Worm (Caenorhabditis elegans) whole organism, dauer: Measurements from ENCODE around the gene str-249.

Experiments used
- unc-62 ChIP-seq: sonication (generic microtip); optimal IDR thresholded peaks from 2 replicates; lab custom pipeline; 2017; ENCODE audit warnings: missing biosample characterization, missing genetic modification reagents, missing genetic modification characterization

Gene str-249

DNA sequence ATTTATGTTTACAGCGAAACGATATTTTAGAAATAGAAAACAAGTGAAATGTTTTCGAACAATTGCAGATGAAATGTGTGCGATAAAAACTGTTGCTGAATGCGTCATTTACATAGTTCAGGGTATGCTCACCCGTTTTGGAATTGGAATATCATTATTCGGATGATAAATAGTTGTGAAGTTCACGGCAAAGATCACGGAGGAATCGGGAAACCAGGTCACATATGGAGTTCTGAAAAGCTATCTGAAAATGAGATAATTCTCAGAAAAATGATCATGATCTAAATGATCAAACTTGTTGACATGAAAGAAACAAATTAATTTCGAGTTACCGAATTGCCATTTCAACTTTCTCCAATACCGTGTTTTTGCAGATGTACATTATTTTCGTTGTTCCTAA is 9.1 kb upstream of the str-249 start, which contains the start of gene best-16:
Gene best-16, minus strand, starts transcription at position 101 of the 400 bp plus-strand sequence.
- TF ChIP-seq unc-62 (GFP tag; lab: Kevin White, UChicago), result no peak

DNA sequence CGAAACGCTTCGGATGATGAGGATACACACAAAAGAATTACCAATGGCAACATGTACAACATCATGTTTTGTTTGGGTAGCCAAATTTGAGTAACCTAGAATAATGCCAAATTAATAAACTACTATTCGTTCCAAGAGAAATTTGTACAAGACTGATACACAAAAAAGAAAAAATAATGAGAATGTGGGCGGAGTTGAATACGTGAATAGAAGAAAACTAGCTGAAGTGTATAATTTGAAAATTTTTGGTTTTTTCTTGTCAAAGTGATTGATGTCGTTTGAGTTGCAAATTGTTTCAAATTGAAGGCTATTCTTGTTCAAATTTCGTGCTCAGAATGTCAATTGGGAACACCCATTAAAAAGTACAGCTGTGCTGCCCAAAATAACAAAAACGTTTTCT is 5.1 kb upstream of the str-249 start, which contains the start of gene R13A1.5:
Gene R13A1.5, minus strand, starts transcription at position 101 of the 400 bp plus-strand sequence.
- TF ChIP-seq unc-62 (GFP tag; lab: Kevin White, UChicago), result no peak

DNA sequence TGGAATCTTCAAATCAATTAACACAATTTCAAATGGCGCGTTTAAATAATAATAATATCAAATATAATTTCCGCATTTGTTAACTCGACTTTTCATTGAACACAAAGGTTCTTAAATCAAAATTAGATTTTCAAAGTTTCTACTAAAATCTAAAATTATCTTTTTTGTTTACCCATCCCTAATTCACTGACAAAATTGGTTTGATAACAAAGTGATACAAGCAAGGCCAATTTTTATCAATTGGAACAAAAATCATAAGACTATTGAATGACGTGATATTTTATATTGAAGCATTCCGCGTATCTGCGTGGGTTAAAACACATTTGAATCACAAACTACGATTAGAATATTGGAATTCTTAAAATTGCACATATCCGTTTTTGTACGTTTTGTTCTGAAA is 3.8 kb upstream of the str-249 start:
- TF ChIP-seq unc-62 (GFP tag; lab: Kevin White, UChicago), result no peak

DNA sequence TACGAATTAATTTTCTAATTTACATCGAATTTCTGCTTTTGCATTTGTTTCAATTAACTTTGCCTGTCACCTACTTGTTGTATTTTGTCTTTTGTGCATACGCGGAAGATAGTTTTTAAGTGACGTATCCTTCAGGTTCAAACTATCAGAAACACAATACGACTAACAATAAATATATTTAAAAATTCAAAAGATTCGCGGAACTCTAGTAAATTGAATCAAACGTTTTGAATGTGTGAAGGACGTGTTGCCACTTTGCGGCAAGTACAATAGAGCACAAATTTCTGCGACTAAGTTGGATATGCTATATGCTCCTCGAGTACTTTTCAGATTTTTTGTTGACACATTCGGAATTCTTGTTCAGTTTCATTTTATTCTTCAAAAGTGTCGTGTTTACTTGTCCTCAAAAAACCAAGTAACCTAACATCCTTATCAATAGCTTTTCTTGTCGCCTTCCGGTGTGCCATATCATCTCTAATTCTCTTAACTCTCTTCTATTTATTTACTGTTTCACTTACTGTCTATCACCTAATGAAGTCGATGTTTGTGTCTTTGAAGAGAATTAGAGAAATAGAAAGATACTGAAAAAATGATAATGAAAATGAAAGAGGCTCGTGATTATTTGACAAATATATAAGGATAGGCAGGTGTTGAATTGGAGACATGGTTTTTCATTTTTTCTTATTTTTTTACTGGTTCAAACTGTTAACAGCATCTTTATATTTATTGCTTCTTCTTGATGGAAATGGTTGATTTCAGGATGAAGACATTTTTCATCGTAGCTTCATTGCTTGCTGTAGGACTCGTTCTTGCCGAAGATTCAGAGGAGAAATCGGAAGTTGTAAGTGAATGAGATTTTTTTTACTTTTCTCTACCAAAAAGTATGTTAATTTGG is 2.1 kb upstream of the str-249 start, which contains the start of gene srlf-7:
Gene srlf-7, plus strand, starts transcription at position 760 of the 895 bp plus-strand sequence.
- no peak for TF ChIP-seq unc-62 (GFP tag; lab: Kevin White, UChicago)

DNA sequence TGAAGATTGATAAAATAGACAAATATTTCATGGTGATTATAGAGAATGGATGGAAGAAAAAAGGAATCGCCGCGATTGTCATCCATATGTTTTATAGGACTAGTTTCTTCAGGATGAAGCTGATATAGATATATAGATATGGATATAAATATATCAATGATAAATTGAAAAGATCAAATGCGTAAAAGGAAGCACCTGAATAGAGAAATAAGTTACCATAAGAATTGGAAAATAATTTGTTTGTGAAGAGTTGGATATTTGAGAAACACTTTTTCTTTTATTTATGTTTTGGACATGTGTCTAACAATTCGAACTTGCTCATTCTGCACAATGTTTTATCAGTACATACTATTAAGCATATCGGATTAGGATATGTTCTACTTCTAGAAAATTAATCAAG is 1.4 kb upstream of the str-249 start, which contains the start of gene C42D4.13:
Gene C42D4.13, minus strand, starts transcription at position 101 of the 400 bp plus-strand sequence.
- no peak for TF ChIP-seq unc-62 (GFP tag; lab: Kevin White, UChicago)

DNA sequence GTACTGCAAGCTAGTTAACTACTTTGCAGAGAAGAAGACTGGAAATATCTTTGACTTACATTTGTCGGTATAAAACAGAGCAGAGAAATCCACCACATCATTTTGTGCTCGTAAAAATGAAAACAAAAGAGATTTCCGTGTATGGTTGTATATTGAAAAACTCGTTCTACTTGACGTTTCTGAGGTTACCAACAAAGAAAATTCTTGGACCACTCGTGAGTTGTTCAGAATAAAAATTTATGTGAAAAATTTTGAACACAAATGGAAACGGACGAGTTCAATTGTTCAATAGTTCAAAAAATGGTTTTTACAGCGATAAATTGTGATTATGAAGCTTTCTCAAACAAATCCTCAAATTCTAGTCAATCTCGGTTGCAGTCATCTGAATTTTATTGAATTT is 2.1 kb downstream of the str-249 start, which contains the start of gene clec-179:
Gene clec-179, minus strand, starts transcription at position 101 of the 400 bp plus-strand sequence.
- no peak for TF ChIP-seq unc-62 (GFP tag; lab: Kevin White, UChicago)

DNA sequence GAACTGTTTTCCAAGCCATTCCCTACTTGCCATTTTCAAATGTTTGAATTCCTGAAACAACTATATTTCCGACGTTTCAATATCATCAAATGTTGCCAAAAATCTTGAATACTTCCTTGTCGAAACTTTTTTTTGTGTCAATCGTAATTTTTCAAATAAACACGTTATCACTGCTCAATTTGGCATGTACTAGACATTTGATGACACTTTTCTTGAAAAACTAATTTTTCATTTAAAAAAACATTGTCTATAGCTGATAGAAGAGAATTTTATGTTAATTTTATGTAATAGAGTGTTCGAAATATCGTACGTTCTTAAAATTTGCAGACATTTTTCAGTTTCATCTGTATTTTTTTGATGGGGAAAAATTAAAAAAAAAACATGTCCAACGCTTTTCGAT is 3.8 kb downstream of the str-249 start:
- TF ChIP-seq unc-62 (GFP tag; lab: Kevin White, UChicago), result no peak

DNA sequence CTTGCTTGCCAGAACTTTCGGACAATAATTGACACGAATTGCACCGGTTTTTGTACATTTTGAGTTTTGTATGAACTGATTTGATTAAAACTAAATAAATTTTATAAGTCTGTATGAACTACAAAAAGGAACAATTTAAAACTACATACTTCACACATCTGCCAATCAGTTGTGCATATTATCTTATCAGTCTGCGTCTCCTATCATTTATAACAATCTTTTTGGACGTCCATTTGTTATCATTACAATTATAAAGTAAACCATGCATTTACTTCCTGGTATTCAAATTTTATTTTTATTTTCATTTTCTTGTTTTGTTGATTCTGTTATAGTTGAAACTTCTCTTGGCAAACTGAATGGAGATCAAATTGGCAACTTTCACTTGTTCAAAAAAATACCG is 6.4 kb downstream of the str-249 start, which contains the start of gene cest-10:
Gene cest-10, plus strand, starts transcription at position 254 of the 400 bp plus-strand sequence.
- TF ChIP-seq unc-62 (GFP tag; lab: Kevin White, UChicago), result no peak

DNA sequence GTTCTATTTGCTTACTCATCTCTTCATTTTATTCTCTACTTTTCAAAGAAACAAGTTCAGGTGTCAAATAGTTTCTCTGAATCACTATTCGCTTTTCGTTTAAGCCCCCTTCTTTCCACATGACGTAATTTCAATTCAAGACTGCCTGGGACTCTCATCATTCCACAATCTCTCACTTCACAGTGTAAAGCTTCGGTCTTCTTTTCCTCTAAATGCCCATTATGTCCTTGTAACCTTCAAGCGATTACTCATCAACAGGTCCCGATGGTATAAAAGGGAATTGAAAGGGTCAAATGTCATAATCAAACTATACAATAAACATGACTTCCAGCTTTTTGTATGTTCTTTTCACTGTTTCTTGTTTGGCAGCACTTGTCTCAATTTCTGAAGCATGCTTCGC is 7.7 kb downstream of the str-249 start, which contains the start of gene C42D4.3:
Gene C42D4.3, plus strand, starts transcription at position 298 of the 400 bp plus-strand sequence.
- TF ChIP-seq unc-62 (GFP tag; lab: Kevin White, UChicago), result no peak

DNA sequence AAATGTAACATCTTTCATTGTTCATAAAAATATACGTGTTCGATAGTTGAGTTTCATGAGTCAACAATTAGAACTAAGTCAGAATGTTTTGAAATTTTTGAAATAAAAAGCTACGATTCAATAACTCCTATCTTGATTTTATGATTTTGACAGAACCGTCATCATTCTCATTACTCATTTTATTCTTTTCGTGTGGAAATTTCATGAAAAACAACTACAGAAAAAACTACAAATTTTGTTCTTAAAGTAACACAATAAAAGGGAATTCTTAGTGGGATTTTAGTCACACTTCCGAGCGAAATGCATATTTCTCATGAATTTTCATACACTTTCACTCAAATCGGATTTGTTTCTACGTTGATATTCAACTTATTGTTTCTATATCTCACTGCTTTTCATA is 9.8 kb downstream of the str-249 start, which contains the start of gene str-44:
Gene str-44, plus strand, starts transcription at position 301 of the 400 bp plus-strand sequence.
- TF ChIP-seq unc-62 (GFP tag; lab: Kevin White, UChicago), result no peak

DNA sequence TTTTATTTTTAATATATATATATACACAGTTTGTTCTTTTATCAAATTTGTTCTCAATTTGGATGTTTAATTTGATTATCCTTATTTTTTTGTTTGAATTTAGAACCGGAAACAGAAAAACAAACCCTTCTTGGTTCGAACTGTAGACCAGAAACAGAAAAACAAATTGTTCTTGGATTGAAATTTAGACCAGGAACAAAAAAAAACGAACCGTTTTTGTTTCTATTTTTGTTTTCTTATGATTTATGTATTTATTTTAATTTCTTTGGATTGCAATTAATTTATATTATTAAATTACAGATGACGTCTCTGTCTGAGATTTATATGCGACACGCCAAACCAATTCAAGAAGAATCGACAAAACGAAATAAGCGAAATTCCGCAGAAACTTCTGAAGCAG is 11.3 kb downstream of the str-249 start, which contains the start of gene C42D4.19:
Gene C42D4.19, plus strand, starts transcription at position 301 of the 400 bp plus-strand sequence.
- TF ChIP-seq unc-62 (GFP tag; lab: Kevin White, UChicago), result no peak

DNA sequence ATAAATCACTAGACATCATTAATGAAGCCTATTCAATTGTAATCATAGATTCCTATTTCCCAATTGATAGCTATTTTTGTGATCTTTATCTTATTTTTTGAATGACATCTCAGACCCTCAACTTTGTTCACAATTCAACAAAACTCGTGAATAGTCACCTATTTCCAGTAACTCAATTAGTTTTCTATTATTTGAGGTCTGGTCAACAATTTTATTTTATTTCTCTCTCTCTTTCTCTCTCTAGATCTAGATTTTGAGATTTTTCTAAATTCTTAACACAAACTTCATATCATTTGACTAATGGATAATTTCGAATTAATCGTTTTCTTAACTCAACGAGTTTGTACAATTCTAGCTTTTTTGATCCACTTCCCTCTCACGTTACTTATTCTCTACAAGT is 13.2 kb downstream of the str-249 start, which contains the start of gene str-1:
Gene str-1, plus strand, starts transcription at position 301 of the 400 bp plus-strand sequence.
- TF ChIP-seq unc-62 (GFP tag; lab: Kevin White, UChicago), result no peak

DNA sequence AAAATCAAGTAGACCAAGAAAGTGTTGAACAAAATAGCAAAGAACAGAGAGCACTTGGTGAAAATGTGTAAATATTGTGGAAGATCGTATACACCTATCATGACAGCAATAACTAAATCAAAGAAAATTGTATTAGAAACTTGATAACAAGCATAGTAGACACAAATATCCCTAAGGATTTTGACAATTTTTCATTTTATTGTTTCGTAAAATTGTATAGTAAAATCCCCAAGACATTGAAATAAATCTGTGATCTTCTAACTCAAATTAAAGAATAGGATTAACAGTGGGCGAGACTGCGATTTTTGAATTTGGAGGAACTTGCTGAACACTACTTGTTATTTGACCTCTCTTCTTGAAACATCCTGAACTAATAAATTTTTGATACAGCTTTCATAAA is 15.4 kb downstream of the str-249 start, which contains the start of gene str-220:
Gene str-220, minus strand, starts transcription at position 101 of the 400 bp plus-strand sequence.
- TF ChIP-seq unc-62 (GFP tag; lab: Kevin White, UChicago), result no peak

DNA sequence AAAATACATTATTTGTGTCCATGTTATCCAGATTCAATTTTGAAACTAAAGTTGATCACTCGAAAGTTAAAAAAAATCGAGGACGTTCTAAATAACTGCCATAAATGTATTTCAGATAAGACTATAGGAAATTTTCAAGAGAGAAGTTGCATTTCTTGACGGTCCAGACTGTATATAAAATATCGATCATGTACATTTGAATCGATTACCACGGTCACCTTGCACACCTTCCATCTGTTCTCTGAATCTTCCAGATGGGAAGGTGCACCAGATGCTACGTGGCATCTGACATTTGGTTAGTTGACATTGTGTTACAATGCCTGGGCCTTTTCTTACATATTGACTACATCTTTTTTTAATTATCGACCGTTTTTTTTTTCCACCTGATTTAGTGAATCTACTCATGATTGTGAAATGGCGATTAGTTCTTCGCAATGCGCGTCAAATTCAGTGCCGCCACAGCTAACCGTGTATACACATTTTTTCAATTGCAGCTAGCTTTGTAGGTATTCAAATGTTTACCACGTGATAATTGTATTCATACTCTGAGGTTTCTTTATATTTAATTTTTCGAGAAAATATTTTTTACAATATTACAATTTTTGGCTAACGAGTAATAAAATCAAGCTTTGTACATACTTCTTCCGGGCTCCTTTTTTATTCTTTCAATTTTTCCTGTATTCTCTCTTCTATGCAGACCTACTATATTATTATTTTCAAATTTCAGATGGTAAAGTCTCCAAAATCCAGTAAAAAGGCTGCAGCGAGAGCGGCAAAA is 18.5 kb downstream of the str-249 start, which contains the start of gene skr-16:
Gene skr-16, plus strand, starts transcription at position 728 of the 778 bp plus-strand sequence.
- no peak for TF ChIP-seq unc-62 (GFP tag; lab: Kevin White, UChicago)

DNA sequence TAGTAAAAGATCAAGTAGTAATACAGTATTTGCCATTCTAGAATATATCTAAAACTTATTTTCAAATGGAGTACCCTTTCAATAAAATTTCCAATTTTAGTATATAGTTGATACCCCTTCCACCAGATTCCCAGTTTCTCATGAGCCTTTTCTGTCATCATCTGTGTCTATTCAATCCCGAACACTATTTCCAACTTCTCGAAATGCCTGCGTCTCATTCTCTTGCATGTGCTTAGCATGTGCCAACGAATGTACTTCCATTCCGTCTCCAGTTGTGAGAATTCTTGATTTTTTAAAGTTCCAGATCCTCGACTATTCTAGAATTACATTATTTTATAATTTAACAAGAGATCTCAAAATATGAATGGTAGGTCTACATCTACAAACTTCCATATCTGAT is 20.1 kb downstream of the str-249 start, which contains the start of gene C42D4.18:
Gene C42D4.18, plus strand, starts transcription at position 231 of the 400 bp plus-strand sequence.
- no peak for TF ChIP-seq unc-62 (GFP tag; lab: Kevin White, UChicago)
